Fruit fly (Drosophila melanogaster) whole organism: ENCODE results near the gene CG15888.

Experiments
- EcR ChIP-seq, 2 experiments: fragments of >200 bp; optimal IDR thresholded peaks; 2 replicates each; lab custom pipeline; 2017; ENCODE audit warnings: missing biosample characterization in 2 of 2, missing genetic modification characterization in 2 of 2, missing genetic modification reagents in 2 of 2
- pan ChIP-seq: fragments of >200 bp; optimal IDR thresholded peaks from 2 replicates; lab custom pipeline; 2017
- psq ChIP-seq: fragments of >200 bp; optimal IDR thresholded peaks from 2 replicates; lab custom pipeline; 2017

DNA sequence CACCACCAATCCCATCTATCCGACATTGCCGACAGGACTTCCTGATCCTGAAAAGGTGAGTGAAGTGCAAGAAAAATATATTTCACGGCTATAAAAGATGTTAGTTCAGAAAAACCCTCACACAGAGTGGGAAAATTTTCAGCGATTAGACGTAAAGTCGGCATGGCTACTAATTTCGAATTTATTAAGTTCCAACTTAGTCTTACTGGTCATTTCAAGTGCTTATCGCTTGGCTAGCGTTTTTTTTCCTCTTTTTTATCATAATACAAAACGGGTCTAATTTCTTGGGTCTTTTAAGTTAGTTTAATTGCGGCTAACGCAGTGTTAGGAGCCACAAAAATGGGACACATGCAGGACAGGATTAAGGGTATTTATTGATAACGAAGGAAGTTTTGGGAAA, 16.8 kb upstream of the CG15888 start, which contains the start of gene CG43208:
- no peak for TF ChIP-seq psq (lab: Kevin White, UChicago)
- no peak for TF ChIP-seq pan
- no peak for TF ChIP-seq EcR (GFP tag; optimal IDR thresholded peaks at IDR 0.05; lab: Kevin White, UChicago)
